Worm (Caenorhabditis elegans): ENCODE data around the gene lido-6.

The lido-6 gene

DNA sequence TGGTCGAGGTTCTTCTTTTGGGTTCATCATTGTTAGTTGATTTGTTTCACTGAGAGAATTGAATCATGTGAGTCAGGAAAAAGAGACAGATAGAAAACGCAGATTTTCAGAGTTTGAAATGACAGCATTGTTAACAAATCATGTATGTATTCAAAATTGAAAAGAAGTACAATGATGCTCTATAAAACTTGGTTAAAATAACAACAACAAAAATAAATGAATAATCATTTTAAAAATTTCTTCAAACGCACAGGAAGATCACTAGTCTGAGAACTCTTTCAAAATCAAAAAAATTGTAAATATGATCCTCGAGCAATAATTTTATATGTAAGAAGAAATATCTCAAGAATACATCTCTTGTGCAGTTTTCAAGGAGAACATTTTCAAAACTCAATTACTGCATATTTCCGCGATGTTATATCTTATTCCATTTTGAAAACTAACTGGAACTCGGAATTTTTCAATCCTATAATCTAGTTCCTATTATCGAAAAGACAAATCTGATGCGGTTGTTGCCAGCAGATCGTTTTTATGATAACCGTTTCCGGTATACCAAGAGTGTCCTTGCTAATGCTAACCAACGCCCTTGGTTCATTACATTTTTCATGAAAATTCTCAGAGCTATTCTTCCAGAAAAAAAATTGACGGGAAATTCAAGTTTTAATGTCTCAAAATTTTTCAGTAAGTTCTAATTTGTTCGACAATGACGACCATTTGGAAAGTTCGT is 18.3 kb downstream of the lido-6 start, which contains the start of gene lido-1:
Gene lido-1 (minus strand): TSS at position 51 of the 727 bp plus-strand sequence.
- no peak for TF ChIP-seq set-16 (GFP tag; IDR thresholded peaks at IDR 0.05)
- TF ChIP-seq daf-19 (GFP tag; conservative IDR thresholded peaks at IDR 0.05): no peak
- TF ChIP-seq nhr-42 (GFP tag; IDR thresholded peaks at IDR 0.05): no peak
- TF ChIP-seq zip-11 (GFP tag; IDR thresholded peaks at IDR 0.05): no peak
- no peak for TF ChIP-seq nhr-41 (GFP tag; IDR thresholded peaks at IDR 0.05)
- no peak for TF ChIP-seq rbr-2 (tag; optimal IDR thresholded peaks at IDR 0.05)
- TF ChIP-seq snpc-1.2 (GFP tag; IDR thresholded peaks at IDR 0.05): no peak
- no peak for TF ChIP-seq hlh-11 (tag; optimal IDR thresholded peaks at IDR 0.05)
- no peak for TF ChIP-seq lin-13 (GFP tag; optimal IDR thresholded peaks at IDR 0.05)
- TF ChIP-seq daf-16 (GFP tag; optimal IDR thresholded peaks at IDR 0.05): no peak
- no peak for TF ChIP-seq daf-16 (tag; optimal IDR thresholded peaks at IDR 0.05)
- TF ChIP-seq attf-4 (tag; optimal IDR thresholded peaks at IDR 0.05): no peak
- no peak for TF ChIP-seq ceh-20 (GFP tag; IDR thresholded peaks at IDR 0.05)
- no peak for TF ChIP-seq dmd-8 (GFP tag; IDR thresholded peaks at IDR 0.05)
- TF ChIP-seq hif-1 (tag; optimal IDR thresholded peaks at IDR 0.05): no peak
- TF ChIP-seq tag-97 (GFP tag; IDR thresholded peaks at IDR 0.05): no peak
- no peak for TF ChIP-seq madf-5 (GFP tag; IDR thresholded peaks at IDR 0.05)
- TF ChIP-seq Y5F2A.4 (GFP tag; optimal IDR thresholded peaks at IDR 0.05): no peak
- no peak for TF ChIP-seq ces-1 (GFP tag; optimal IDR thresholded peaks at IDR 0.05)
- TF ChIP-seq egl-43 (GFP tag; IDR thresholded peaks at IDR 0.05): no peak

DNA sequence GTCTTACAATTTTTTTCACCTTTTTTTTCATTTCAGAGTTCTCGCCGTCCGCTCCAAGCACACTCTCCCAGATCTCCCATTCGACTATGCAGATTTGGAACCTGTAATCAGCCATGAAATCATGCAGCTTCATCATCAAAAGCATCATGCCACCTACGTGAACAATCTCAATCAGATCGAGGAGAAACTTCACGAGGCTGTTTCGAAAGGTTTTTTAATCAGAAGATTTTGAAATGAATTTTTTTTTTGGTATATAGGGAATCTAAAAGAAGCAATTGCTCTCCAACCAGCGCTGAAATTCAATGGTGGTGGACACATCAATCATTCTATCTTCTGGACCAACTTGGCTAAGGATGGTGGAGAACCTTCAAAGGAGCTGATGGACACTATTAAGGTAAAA is 21.8 kb downstream of the lido-6 start, which contains the start of gene C08A9.3:
Gene C08A9.3 (minus strand): TSS at position 101 of the 400 bp plus-strand sequence.
- TF ChIP-seq nhr-42 (GFP tag; IDR thresholded peaks at IDR 0.05) (no peak), aha-1 (tag) (peak; percentile 80)

DNA sequence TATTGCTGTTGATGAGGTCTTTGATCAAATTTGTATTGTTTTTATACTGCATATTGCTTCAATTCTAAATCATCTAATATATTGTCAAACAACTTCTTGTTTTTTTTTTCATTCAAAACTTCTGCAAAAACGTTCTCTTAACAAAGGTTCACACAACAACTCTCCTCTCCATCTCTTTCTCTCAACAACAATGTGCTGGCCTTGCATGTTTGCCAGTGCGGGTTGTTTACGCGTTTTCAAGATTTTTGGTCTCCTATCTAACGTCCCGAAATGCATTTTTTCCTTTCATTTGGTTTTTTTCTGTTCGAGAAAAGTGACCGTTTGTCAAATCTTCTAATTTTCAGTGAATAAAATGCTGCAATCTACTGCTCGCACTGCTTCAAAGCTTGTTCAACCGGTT is 22.6 kb downstream of the lido-6 start, which contains the start of gene sod-3:
Gene sod-3 (plus strand): TSS at position 338 of the 400 bp plus-strand sequence.
- TF ChIP-seq daf-16 (GFP tag; optimal IDR thresholded peaks at IDR 0.05): no peak
- TF ChIP-seq daf-16 (tag; optimal IDR thresholded peaks at IDR 0.05): peak; percentile 82
- TF ChIP-seq ces-1 (GFP tag; optimal IDR thresholded peaks at IDR 0.05): no peak

DNA sequence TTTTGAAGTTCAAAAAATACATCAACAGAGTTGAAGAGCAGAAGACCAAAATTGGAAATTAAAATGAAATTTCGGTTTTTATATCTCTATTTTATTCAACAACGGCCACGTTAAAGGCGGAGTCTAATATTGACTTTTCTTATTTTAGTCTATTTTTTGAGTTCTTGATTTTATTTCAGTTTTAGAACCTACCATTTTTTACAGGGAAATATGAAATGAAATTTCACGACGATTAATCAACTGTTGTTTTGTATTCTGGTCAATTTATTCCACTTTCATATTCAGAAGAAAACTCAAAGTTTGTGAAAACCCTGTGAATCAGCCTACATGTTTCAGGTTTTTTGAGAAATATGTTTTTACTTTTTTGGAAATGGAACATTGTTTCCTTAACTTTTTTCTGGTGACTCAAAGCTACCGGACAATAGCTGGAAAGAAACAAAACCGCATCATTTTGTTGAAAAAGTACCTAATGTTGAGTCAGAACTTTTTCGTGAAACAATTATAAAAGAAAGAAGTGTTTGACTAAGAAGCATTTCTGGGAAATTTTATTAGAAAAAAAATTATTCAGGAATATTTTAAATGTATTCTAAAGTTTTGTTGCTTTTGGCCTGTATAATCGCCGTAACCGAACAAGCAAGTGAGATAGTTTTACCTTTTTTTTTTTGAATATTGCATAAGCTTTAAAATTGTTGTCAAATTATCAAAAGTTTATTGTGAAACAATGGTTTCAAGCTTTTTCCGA is 34.2 kb downstream of the lido-6 start, which contains the start of the genes irld-23 and C08A9.10:
Gene irld-23 (minus strand): TSS at position 51 of the 742 bp plus-strand sequence.
Gene C08A9.10 (plus strand): TSS at position 545 of the 742 bp plus-strand sequence.
- peak; percentile 95 for TF ChIP-seq aha-1 (tag)
- no peak for TF ChIP-seq jun-1 (tag; optimal IDR thresholded peaks at IDR 0.05)
- no peak for TF ChIP-seq Y48G9A.11 (GFP tag; IDR thresholded peaks at IDR 0.05)
- no peak for TF ChIP-seq ztf-7 (tag; optimal IDR thresholded peaks at IDR 0.05)
- TF ChIP-seq lir-3 (tag; optimal IDR thresholded peaks at IDR 0.05): no peak
- no peak for TF ChIP-seq egl-27 (tag; optimal IDR thresholded peaks at IDR 0.05)

DNA sequence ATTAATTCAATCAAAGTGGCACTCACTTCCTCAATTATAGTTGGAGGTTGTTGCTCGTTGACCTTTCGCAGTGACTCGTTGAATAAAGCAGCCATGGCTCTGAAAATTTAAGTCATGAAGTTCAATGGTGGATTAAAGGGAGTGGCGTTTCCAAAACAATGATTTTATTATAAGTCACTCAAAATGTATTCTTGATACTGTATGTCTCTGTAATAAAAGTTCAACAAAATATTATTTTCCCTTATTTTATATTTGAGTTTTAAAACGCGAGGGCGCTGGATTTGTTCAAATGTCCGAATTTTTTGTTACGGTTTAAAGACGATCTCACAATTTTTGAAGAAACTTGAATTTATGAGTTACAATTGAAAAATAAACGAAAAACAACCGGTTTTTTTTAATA is 42.9 kb downstream of the lido-6 start, which contains the start of gene C30G4.4:
Gene C30G4.4 (minus strand): TSS at position 101 of the 400 bp plus-strand sequence.
- TF ChIP-seq daf-16 (GFP tag; optimal IDR thresholded peaks at IDR 0.05) (no peak), daf-16 (tag; optimal IDR thresholded peaks at IDR 0.05) (no peak), madf-9 (GFP tag; conservative IDR thresholded peaks at IDR 0.05) (no peak), mxl-3 (GFP tag; optimal IDR thresholded peaks at IDR 0.05) (no peak), rbr-2 (tag; optimal IDR thresholded peaks at IDR 0.05) (no peak), gei-8 (GFP tag; optimal IDR thresholded peaks at IDR 0.05) (no peak)
